Fruit fly (Drosophila melanogaster) whole organism, embryonic: ENCODE measurements around the gene CG8312.

Experiments used
- Abd-B ChIP-seq: fragments of 200-800 bp; sonication (Bioruptor generic); optimal IDR thresholded peaks from 2 replicates; lab custom pipeline; 2018; ENCODE audit warnings: missing biosample characterization, mild to moderate bottlenecking, missing genetic modification characterization, moderate library complexity
- Adf1 ChIP-seq: fragments of 200-800 bp; sonication (Bioruptor generic); IDR thresholded peaks from 2 replicates; pipeline ENCODE4 v1.3.6; 2022; ENCODE audit warnings: missing biosample characterization, missing genetic modification characterization
- Antp ChIP-seq: fragments of 200-800 bp; sonication (Bioruptor generic); optimal IDR thresholded peaks from 3 replicates; lab custom pipeline; 2016; ENCODE audit warnings: missing biosample characterization, missing genetic modification characterization
- Atf-2 ChIP-seq: fragments of 200-800 bp; sonication (Bioruptor generic); optimal IDR thresholded peaks from 2 replicates; lab custom pipeline; 2016; ENCODE audit warnings: missing biosample characterization, missing genetic modification characterization
- B-H2 ChIP-seq: fragments of 200-800 bp; sonication (Bioruptor generic); optimal IDR thresholded peaks from 2 replicates; lab custom pipeline; 2018; ENCODE audit warnings: missing biosample characterization, mild to moderate bottlenecking, missing genetic modification characterization
- BEAF-32 ChIP-seq: fragments of 200-800 bp; sonication (Bioruptor generic); optimal IDR thresholded peaks from 3 replicates; lab custom pipeline; 2017; ENCODE audit warnings: missing biosample characterization, missing genetic modification characterization, mild to moderate bottlenecking, moderate library complexity, missing genetic modification reagents
- C15 ChIP-seq: fragments of 200-800 bp; sonication (Bioruptor generic); IDR thresholded peaks from 3 replicates; pipeline ENCODE4 v1.3.6; 2022; ENCODE audit warnings: missing biosample characterization, missing genetic modification characterization
- CG11398 ChIP-seq: fragments of 200-800 bp; sonication (Bioruptor generic); optimal IDR thresholded peaks from 2 replicates; lab custom pipeline; 2016; ENCODE audit warnings: missing biosample characterization, missing genetic modification characterization
- CG13296 ChIP-seq: fragments of 200-800 bp; sonication (Bioruptor generic); optimal IDR thresholded peaks from 3 replicates; lab custom pipeline; 2018; ENCODE audit warnings: missing biosample characterization, mild to moderate bottlenecking, missing genetic modification characterization
- CG14860 ChIP-seq: fragments of 200-800 bp; sonication (Bioruptor generic); IDR thresholded peaks from 3 replicates; pipeline ENCODE4 v1.3.6; 2022; ENCODE audit warnings: missing biosample characterization, missing genetic modification characterization; ENCODE audit not compliant: partially characterized antibody
- CG15601 ChIP-seq: fragments of 200-800 bp; sonication (Bioruptor generic); optimal IDR thresholded peaks from 3 replicates; lab custom pipeline; 2019; ENCODE audit warnings: missing biosample characterization, mild to moderate bottlenecking, missing genetic modification characterization, moderate library complexity
- CG31365 ChIP-seq: fragments of 200-800 bp; sonication (Bioruptor generic); optimal IDR thresholded peaks from 2 replicates; lab custom pipeline; 2018; ENCODE audit warnings: missing biosample characterization, mild to moderate bottlenecking, missing genetic modification characterization
- CG3281 ChIP-seq: fragments of 200-800 bp; sonication (Bioruptor generic); optimal IDR thresholded peaks from 3 replicates; lab custom pipeline; 2017; ENCODE audit warnings: missing biosample characterization, mild to moderate bottlenecking, missing genetic modification characterization
- CG3995 ChIP-seq: fragments of 200-800 bp; sonication (Bioruptor generic); optimal IDR thresholded peaks from 3 replicates; lab custom pipeline; 2016; ENCODE audit warnings: missing biosample characterization, missing genetic modification characterization
- CG4328 ChIP-seq: fragments of 200-800 bp; sonication (Bioruptor generic); optimal IDR thresholded peaks from 3 replicates; lab custom pipeline; 2017; ENCODE audit warnings: missing biosample characterization, missing genetic modification reagents, missing genetic modification characterization
- CG4730 ChIP-seq: fragments of 200-800 bp; sonication (Bioruptor generic); IDR thresholded peaks from 2 replicates; pipeline ENCODE4 v1.3.6; 2022; ENCODE audit warnings: missing biosample characterization, missing genetic modification characterization
- CG4820 ChIP-seq: fragments of 200-800 bp; sonication (Bioruptor generic); optimal IDR thresholded peaks from 3 replicates; lab custom pipeline; 2016; ENCODE audit warnings: missing biosample characterization, missing genetic modification characterization
- CG5953 ChIP-seq: fragments of 200-800 bp; sonication (Bioruptor generic); IDR thresholded peaks from 2 replicates; pipeline ENCODE4 v1.3.6; 2022; ENCODE audit warnings: missing biosample characterization, missing genetic modification characterization
- CG7987 ChIP-seq: fragments of 200-800 bp; sonication (Bioruptor generic); optimal IDR thresholded peaks from 2 replicates; lab custom pipeline; 2018; ENCODE audit warnings: missing biosample characterization, mild to moderate bottlenecking, missing genetic modification characterization, moderate library complexity
- CG8089 ChIP-seq: fragments of 200-800 bp; sonication (Bioruptor generic); optimal IDR thresholded peaks from 3 replicates; lab custom pipeline; 2016; ENCODE audit warnings: missing biosample characterization, missing genetic modification characterization
- CG8478 ChIP-seq: fragments of >200 bp; optimal IDR thresholded peaks from 2 replicates; lab custom pipeline; 2018
- CG9437 ChIP-seq: fragments of 200-800 bp; sonication (Bioruptor generic); optimal IDR thresholded peaks from 2 replicates; lab custom pipeline; 2018; ENCODE audit warnings: missing biosample characterization, mild to moderate bottlenecking, missing genetic modification characterization
- CkIIα-i1 ChIP-seq: fragments of 200-800 bp; sonication (Bioruptor generic); IDR thresholded peaks from 2 replicates; pipeline ENCODE4 v1.3.6; 2022; ENCODE audit warnings: missing biosample characterization, missing genetic modification characterization
- CrebB ChIP-seq: fragments of 200-800 bp; sonication (Bioruptor generic); optimal IDR thresholded peaks from 3 replicates; lab custom pipeline; 2018; ENCODE audit warnings: missing biosample characterization, mild to moderate bottlenecking, missing genetic modification characterization
- Dad ChIP-seq: fragments of 200-800 bp; sonication (Bioruptor generic); optimal IDR thresholded peaks from 3 replicates; lab custom pipeline; 2016; ENCODE audit warnings: missing biosample characterization, missing genetic modification characterization
- ERR ChIP-seq: fragments of 200-800 bp; sonication (Bioruptor generic); optimal IDR thresholded peaks from 2 replicates; lab custom pipeline; 2016; ENCODE audit warnings: missing biosample characterization, missing genetic modification characterization
- Gsc ChIP-seq: fragments of 200-800 bp; sonication (Bioruptor generic); IDR thresholded peaks from 2 replicates; pipeline ENCODE4 v1.3.6; 2022; ENCODE audit warnings: missing biosample characterization, missing genetic modification characterization
- HmgD ChIP-seq: fragments of 200-800 bp; sonication (Bioruptor generic); optimal IDR thresholded peaks from 3 replicates; lab custom pipeline; 2016; ENCODE audit warnings: missing biosample characterization, missing genetic modification characterization
- Hmx ChIP-seq: fragments of 200-800 bp; sonication (Bioruptor generic); optimal IDR thresholded peaks from 2 replicates; lab custom pipeline; 2016; ENCODE audit warnings: missing biosample characterization, missing genetic modification characterization
- Hr51 ChIP-seq, 2 experiments: fragments of 200-800 bp; sonication (Bioruptor generic); optimal IDR thresholded peaks; 2 replicates in 1 of 2; 3 replicates in 1 of 2; lab custom pipeline; 2016 to 2018; ENCODE audit warnings: missing biosample characterization in 2 of 2, missing genetic modification characterization in 2 of 2, mild to moderate bottlenecking in 1 of 2, moderate library complexity in 1 of 2
- Hsf ChIP-seq: fragments of 200-800 bp; sonication (Bioruptor generic); optimal IDR thresholded peaks from 3 replicates; lab custom pipeline; 2016; ENCODE audit warnings: missing biosample characterization, missing genetic modification characterization
- Med ChIP-seq: fragments of 200-800 bp; sonication (Bioruptor generic); peaks from one replicate; lab custom pipeline; 2016; ENCODE audit warnings: missing biosample characterization, missing genetic modification characterization, mild to moderate bottlenecking, inconsistent platforms, moderate library complexity
- Pdp1 ChIP-seq, 2 experiments: fragments of 200-800 bp; sonication (Bioruptor generic); optimal IDR thresholded peaks; 3 replicates each; lab custom pipeline; 2016; ENCODE audit warnings: missing biosample characterization in 2 of 2, missing genetic modification characterization in 2 of 2, mild to moderate bottlenecking in 1 of 2, moderate library complexity in 1 of 2
- Taf1 ChIP-seq: fragments of 200-800 bp; sonication (Bioruptor generic); IDR thresholded peaks from 2 replicates; pipeline ENCODE4 v1.3.6; 2022; ENCODE audit warnings: missing biosample characterization, missing genetic modification characterization
- ara ChIP-seq: fragments of 200-800 bp; sonication (Bioruptor generic); IDR thresholded peaks from 2 replicates; pipeline ENCODE4 v1.3.6; 2022; ENCODE audit warnings: missing biosample characterization, missing genetic modification characterization
- bab2 ChIP-seq: fragments of 200-800 bp; sonication (Bioruptor generic); optimal IDR thresholded peaks from 2 replicates; lab custom pipeline; 2016; ENCODE audit warnings: missing biosample characterization, missing genetic modification characterization
- crol ChIP-seq: fragments of 200-800 bp; sonication (Bioruptor generic); IDR thresholded peaks from 2 replicates; pipeline ENCODE4 v1.3.6; 2022; ENCODE audit warnings: missing biosample characterization, missing genetic modification characterization
- crp ChIP-seq, 2 experiments: fragments of 200-800 bp; sonication (Bioruptor generic); optimal IDR thresholded peaks; 2 replicates in 1 of 2; 3 replicates in 1 of 2; lab custom pipeline; 2017; ENCODE audit warnings: missing biosample characterization in 2 of 2, missing genetic modification characterization in 2 of 2, mild to moderate bottlenecking in 1 of 2, moderate library complexity in 1 of 2
- dysf ChIP-seq: fragments of 200-800 bp; sonication (Bioruptor generic); IDR thresholded peaks from 3 replicates; pipeline ENCODE4 v1.3.6; 2022; ENCODE audit warnings: missing biosample characterization, missing genetic modification characterization
- eyg ChIP-seq: fragments of 200-800 bp; sonication (Bioruptor generic); optimal IDR thresholded peaks from 3 replicates; lab custom pipeline; 2016; ENCODE audit warnings: missing biosample characterization, missing genetic modification characterization
- jing ChIP-seq: fragments of 200-800 bp; sonication (Bioruptor generic); optimal IDR thresholded peaks from 2 replicates; lab custom pipeline; 2018; ENCODE audit warnings: missing biosample characterization, mild to moderate bottlenecking, missing genetic modification characterization
- nau ChIP-seq: fragments of 200-800 bp; sonication (Bioruptor generic); optimal IDR thresholded peaks from 3 replicates; lab custom pipeline; 2017; ENCODE audit warnings: missing biosample characterization, mild to moderate bottlenecking, missing genetic modification characterization, missing genetic modification reagents
- nerfin-1 ChIP-seq: fragments of 200-800 bp; sonication (Bioruptor generic); optimal IDR thresholded peaks from 3 replicates; lab custom pipeline; 2019; ENCODE audit warnings: missing biosample characterization, mild to moderate bottlenecking, missing genetic modification characterization, moderate library complexity
- onecut ChIP-seq: fragments of 200-800 bp; sonication (Bioruptor generic); IDR thresholded peaks from 2 replicates; pipeline ENCODE4 v1.3.6; 2022; ENCODE audit warnings: missing biosample characterization, missing genetic modification characterization
- otp ChIP-seq: fragments of 200-800 bp; sonication (Bioruptor generic); IDR thresholded peaks from 3 replicates; pipeline ENCODE4, ENCODE4 v1.3.6; 2022; ENCODE audit warnings: missing biosample characterization, missing genetic modification characterization
- prd ChIP-seq, 3 experiments: fragments of >200 bp in 2 of 3; fragments of 200-800 bp in 1 of 3; sonication (Bioruptor generic) in 1 of 3; optimal IDR thresholded peaks in 2 of 3; IDR thresholded peaks in 1 of 3; 2 replicates in 2 of 3; 3 replicates in 1 of 3; pipeline versions ENCODE4 v1.3.6 to Lab custom; 2017 to 2022; ENCODE audit warnings: missing biosample characterization in 1 of 3, missing genetic modification characterization in 1 of 3
- pros ChIP-seq: fragments of 200-800 bp; sonication (Bioruptor generic); optimal IDR thresholded peaks from 3 replicates; lab custom pipeline; 2019; ENCODE audit warnings: missing biosample characterization, mild to moderate bottlenecking, missing genetic modification characterization, moderate library complexity
- sug ChIP-seq: fragments of 200-800 bp; optimal IDR thresholded peaks from 2 replicates; lab custom pipeline; 2019; ENCODE audit warnings: missing biosample characterization, mild to moderate bottlenecking, missing genetic modification characterization, moderate library complexity
- tup ChIP-seq: fragments of 200-800 bp; sonication (Bioruptor generic); optimal IDR thresholded peaks from 2 replicates; lab custom pipeline; 2016; ENCODE audit warnings: missing biosample characterization, mild to moderate bottlenecking, missing genetic modification characterization, moderate library complexity
- tx ChIP-seq: fragments of 200-800 bp; sonication (Bioruptor generic); optimal IDR thresholded peaks from 2 replicates; lab custom pipeline; 2016; ENCODE audit warnings: missing biosample characterization, missing genetic modification characterization

CG8312 gene

DNA sequence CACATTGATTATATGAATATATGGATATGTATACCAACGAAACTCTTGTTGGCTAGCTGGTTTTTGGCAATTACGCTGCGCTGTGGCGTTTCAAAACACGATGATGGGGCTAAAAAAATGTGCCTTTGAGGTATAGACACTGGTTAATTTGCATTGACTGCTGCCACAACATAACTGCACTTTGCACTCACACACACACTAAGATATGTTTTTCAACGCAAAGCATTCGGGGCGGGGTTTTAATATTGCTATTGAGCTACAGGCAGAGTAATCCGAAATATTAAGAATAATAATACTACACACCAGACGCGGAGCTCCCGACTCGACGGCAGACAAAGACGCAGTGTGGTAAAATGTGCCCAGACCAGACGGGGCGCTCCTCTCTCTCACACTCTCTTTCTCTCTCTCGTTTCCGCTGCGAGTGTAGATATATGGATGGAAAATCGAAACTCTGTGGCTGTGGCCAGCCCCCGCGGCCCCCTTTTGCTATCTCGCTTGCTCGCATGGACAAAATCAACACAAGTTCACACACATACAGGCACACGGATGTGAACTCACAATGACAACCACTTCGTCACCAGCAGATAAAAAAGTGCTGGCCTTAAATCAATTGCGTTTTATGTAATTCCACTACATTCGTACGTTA, 40.0 kb upstream of the CG8312 start (continued):
- TF ChIP-seq CG11398 (GFP tag; lab: Kevin White, UChicago) (peak; percentile 63), tx (GFP tag; lab: Kevin White, UChicago) (peak; percentile 6), Abd-B (GFP tag; lab: Kevin White, UChicago) (no peak), jing (no peak), CG5953 (GFP tag; lab: Robert Waterston, UW) (no peak), Gsc (no peak), CG9437 (GFP tag; lab: Kevin White, UChicago) (peak; percentile 23), CG8478 (lab: Kevin White, UChicago) (peak; percentile 43), tup (GFP tag; lab: Kevin White, UChicago) (no peak), crol (GFP tag; lab: Robert Waterston, UW) (no peak), HmgD (peak; percentile 83), CG8089 (GFP tag; lab: Kevin White, UChicago) (peak; percentile 32), CG4328 (GFP tag; lab: Kevin White, UChicago) (peak; percentile 56), ERR (GFP tag; lab: Kevin White, UChicago) (peak; percentile 69), otp (no peak), Pdp1 (GFP tag; optimal IDR thresholded peaks at IDR 0.05; lab: Kevin White, UChicago) (peak; percentile 11 to 74), Hmx (no peak), Taf1 (GFP tag; lab: Robert Waterston, UW) (no peak), C15 (GFP tag; lab: Robert Waterston, UW) (no peak), Med (GFP tag; lab: Kevin White, UChicago) (peak; percentile 91), onecut (GFP tag; lab: Robert Waterston, UW) (peak; percentile 98), pros (GFP tag; lab: Kevin White, UChicago) (peak; percentile 45), B-H2 (GFP tag; lab: Kevin White, UChicago) (peak; percentile 50), ara (GFP tag; lab: Robert Waterston, UW) (no peak), dysf (GFP tag; lab: Robert Waterston, UW) (no peak), CG14860 (GFP tag; lab: Robert Waterston, UW) (no peak), CkIIα-i1 (GFP tag; lab: Robert Waterston, UW) (no peak), nerfin-1 (peak; percentile 43), CG3281 (GFP tag; lab: Kevin White, UChicago) (peak; percentile 63), Hsf (GFP tag; lab: Kevin White, UChicago) (no peak), CG15601 (tag; lab: Kevin White, UChicago) (no peak), CG4730 (no peak), CG4820 (no peak), Atf-2 (GFP tag; lab: Kevin White, UChicago) (no peak), Dad (GFP tag; lab: Kevin White, UChicago) (peak; percentile 11), CrebB (tag; lab: Kevin White, UChicago) (peak; percentile 68), CG3995 (GFP tag; lab: Kevin White, UChicago) (peak; percentile 5), crp (GFP tag; optimal IDR thresholded peaks at IDR 0.05; lab: Kevin White, UChicago) (no peak), Antp (GFP tag; lab: Kevin White, UChicago) (peak; percentile 13), CG13296 (GFP tag; lab: Kevin White, UChicago) (peak; percentile 80), Adf1 (GFP tag; lab: Robert Waterston, UW) (no peak), CG7987 (peak; percentile 81), nau (peak; percentile 71), eyg (GFP tag; lab: Kevin White, UChicago) (no peak), Hr51 (GFP tag; optimal IDR thresholded peaks at IDR 0.05; lab: Kevin White, UChicago) (peak in 1 of 2 experiments; percentile 17), bab2 (GFP tag; lab: Kevin White, UChicago) (peak; percentile 5), prd (optimal IDR thresholded peaks at IDR 0.05; lab: Kevin White, UChicago) (no peak), prd (GFP tag; IDR thresholded peaks at IDR 0.05; lab: Robert Waterston, UW) (no peak), BEAF-32 (GFP tag; lab: Kevin White, UChicago) (no peak), sug (tag; lab: Kevin White, UChicago) (peak; percentile 77), CG31365 (tag; lab: Kevin White, UChicago) (peak; percentile 63)
